Worm (Caenorhabditis elegans) whole organism, L4 larva: ENCODE data around the gene ugt-11.

Experiments
- F37D6.2 ChIP-seq: sonication (generic microtip); optimal IDR thresholded peaks from 2 replicates; lab custom pipeline; 2016; ENCODE audit warnings: mild to moderate bottlenecking, missing genetic modification characterization, missing compliant biosample characterization
- Y48G9A.11 ChIP-seq: fragments of 200-800 bp; sonication (Bioruptor generic); IDR thresholded peaks from 2 replicates; pipeline ENCODE4 v1.3.6; 2022; ENCODE audit warnings: missing genetic modification reagents, missing genetic modification characterization, missing compliant biosample characterization
- Y5F2A.4 ChIP-seq: fragments of 200-800 bp; sonication (Bioruptor generic); optimal IDR thresholded peaks from 2 replicates; lab custom pipeline; 2018; ENCODE audit warnings: mild to moderate bottlenecking, missing genetic modification characterization, missing compliant biosample characterization
- ZK546.5 ChIP-seq, 2 experiments: sonication (generic microtip); optimal IDR thresholded peaks; 2 replicates each; lab custom pipeline; 2017; ENCODE audit warnings: missing biosample characterization in 2 of 2, missing genetic modification characterization in 2 of 2
- aha-1 ChIP-seq: fragments of 150-350 bp; peaks from one replicate; lab custom pipeline; 2014; ENCODE audit warnings: missing biosample characterization, missing genetic modification characterization
- aly-2 ChIP-seq: sonication (generic microtip); optimal IDR thresholded peaks from 2 replicates; lab custom pipeline; 2018; ENCODE audit warnings: missing biosample characterization, missing genetic modification characterization
- ceh-20 ChIP-seq: fragments of 200-800 bp; sonication (Bioruptor generic); IDR thresholded peaks from 2 replicates; pipeline ENCODE4 v1.3.6; 2022; ENCODE audit warnings: missing genetic modification reagents, missing genetic modification characterization, missing compliant biosample characterization
- ceh-28 ChIP-seq: fragments of 150-350 bp; optimal IDR thresholded peaks from 2 replicates; lab custom pipeline; 2014; ENCODE audit warnings: missing biosample characterization, missing genetic modification reagents, missing genetic modification characterization
- ceh-62 ChIP-seq: sonication (generic microtip); optimal IDR thresholded peaks from 2 replicates; lab custom pipeline; 2017; ENCODE audit warnings: missing biosample characterization, missing genetic modification characterization
- cey-2 ChIP-seq: sonication (generic microtip); optimal IDR thresholded peaks from 3 replicates; lab custom pipeline; 2017; ENCODE audit warnings: missing genetic modification characterization, mild to moderate bottlenecking, missing compliant biosample characterization, antibody characterized with exemption, borderline replicate concordance; ENCODE audit not compliant: insufficient read depth
- daf-19 ChIP-seq: fragments of 200-800 bp; sonication (Bioruptor generic); conservative IDR thresholded peaks from 2 replicates; pipeline ENCODE4 v1.3.6; 2022; ENCODE audit warnings: missing genetic modification characterization, missing compliant biosample characterization
- daf-8 ChIP-seq: fragments of 200-800 bp; sonication (Bioruptor generic); IDR thresholded peaks from 2 replicates; pipeline ENCODE4 v1.3.6; 2022; ENCODE audit warnings: missing genetic modification characterization, missing compliant biosample characterization
- dmd-6 ChIP-seq: fragments of 200-800 bp; sonication (Bioruptor generic); IDR thresholded peaks from 2 replicates; pipeline ENCODE4 v1.3.6; 2022; ENCODE audit warnings: missing genetic modification reagents, missing genetic modification characterization, missing compliant biosample characterization
- dmd-8 ChIP-seq: fragments of 200-800 bp; sonication (Bioruptor generic); IDR thresholded peaks from 2 replicates; pipeline ENCODE4 v1.3.6; 2022; ENCODE audit warnings: missing genetic modification characterization, missing compliant biosample characterization
- duxl-1 ChIP-seq: sonication (generic microtip); optimal IDR thresholded peaks from 2 replicates; lab custom pipeline; 2016; ENCODE audit warnings: mild to moderate bottlenecking, missing genetic modification characterization, moderate library complexity, missing compliant biosample characterization; ENCODE audit not compliant: poor library complexity
- egl-27 ChIP-seq: sonication (generic microtip); optimal IDR thresholded peaks from 3 replicates; lab custom pipeline; 2017; ENCODE audit warnings: missing biosample characterization, missing genetic modification reagents, missing genetic modification characterization
- gei-8 ChIP-seq: fragments of 200-800 bp; sonication (Bioruptor generic); optimal IDR thresholded peaks from 2 replicates; lab custom pipeline; 2018; ENCODE audit warnings: mild to moderate bottlenecking, missing genetic modification characterization, missing compliant biosample characterization
- hif-1 ChIP-seq, 2 experiments: sonication (generic microtip); optimal IDR thresholded peaks; 2 replicates each; lab custom pipeline; 2016 to 2017; ENCODE audit warnings: missing compliant biosample characterization in 2 of 2, missing genetic modification characterization in 2 of 2, missing genetic modification reagents in 2 of 2, missing genotype in 2 of 2, mild to moderate bottlenecking in 1 of 2
- hlh-11 ChIP-seq: fragments of 200-800 bp; sonication (Bioruptor generic); optimal IDR thresholded peaks from 2 replicates; lab custom pipeline; 2018; ENCODE audit warnings: mild to moderate bottlenecking, missing genetic modification characterization, missing compliant biosample characterization
- hlh-30 ChIP-seq: sonication (generic microtip); optimal IDR thresholded peaks from 2 replicates; lab custom pipeline; 2017; ENCODE audit warnings: antibody characterized with exemption, mild to moderate bottlenecking, missing genetic modification characterization, missing compliant biosample characterization; ENCODE audit not compliant: insufficient read depth
- lin-1 ChIP-seq: fragments of 200-800 bp; sonication (Bioruptor generic); IDR thresholded peaks from 2 replicates; pipeline ENCODE4 v1.3.6; 2022; ENCODE audit warnings: missing genetic modification reagents, missing genetic modification characterization, missing compliant biosample characterization
- lin-15B ChIP-seq: fragments of 150-350 bp; sonication (generic microtip); optimal IDR thresholded peaks from 3 replicates; lab custom pipeline; 2014; ENCODE audit warnings: missing biosample characterization, missing genetic modification characterization
- lin-29 ChIP-seq: fragments of 200-800 bp; sonication (Bioruptor generic); IDR thresholded peaks from 2 replicates; pipeline ENCODE4 v1.3.6; 2022; ENCODE audit warnings: missing genetic modification reagents, missing genetic modification characterization, missing compliant biosample characterization
- lin-39 ChIP-seq: fragments of 150-350 bp; optimal IDR thresholded peaks from 2 replicates; lab custom pipeline; 2014; ENCODE audit warnings: missing biosample characterization, missing genetic modification reagents, missing genetic modification characterization
- lsy-2 ChIP-seq, 2 experiments: fragments of 150-350 bp in 1 of 2; sonication (generic microtip) in 1 of 2; optimal IDR thresholded peaks; 2 replicates each; lab custom pipeline; 2014 to 2017; ENCODE audit warnings: missing biosample characterization in 2 of 2, missing genetic modification characterization in 2 of 2
- mdl-1 ChIP-seq, 2 experiments: fragments of 150-350 bp in 1 of 2; sonication (generic microtip) in 1 of 2; optimal IDR thresholded peaks; 2 replicates each; lab custom pipeline; 2014 to 2017; ENCODE audit warnings: missing biosample characterization in 2 of 2, missing genetic modification characterization in 2 of 2
- mes-2 ChIP-seq: sonication (generic microtip); optimal IDR thresholded peaks from 2 replicates; lab custom pipeline; 2016; ENCODE audit warnings: missing genotype, mild to moderate bottlenecking, missing genetic modification characterization, missing compliant biosample characterization; ENCODE audit not compliant: poor library complexity, severe bottlenecking
- mxl-3 ChIP-seq: fragments of 200-800 bp; sonication (Bioruptor generic); optimal IDR thresholded peaks from 2 replicates; lab custom pipeline; 2018; ENCODE audit warnings: mild to moderate bottlenecking, missing genetic modification characterization, missing compliant biosample characterization
- nhr-10 ChIP-seq: fragments of 150-350 bp; optimal IDR thresholded peaks from 2 replicates; lab custom pipeline; 2014; ENCODE audit warnings: missing biosample characterization, missing genetic modification characterization
- nhr-102 ChIP-seq: sonication (generic microtip); optimal IDR thresholded peaks from 2 replicates; lab custom pipeline; 2016; ENCODE audit warnings: mild to moderate bottlenecking, missing genetic modification characterization, moderate library complexity, missing compliant biosample characterization
- nhr-237 ChIP-seq: sonication (generic microtip); optimal IDR thresholded peaks from 2 replicates; lab custom pipeline; 2017; ENCODE audit warnings: missing biosample characterization, missing genetic modification characterization
- nhr-25 ChIP-seq: sonication (generic microtip); optimal IDR thresholded peaks from 2 replicates; lab custom pipeline; 2017; ENCODE audit warnings: missing genetic modification characterization, mild to moderate bottlenecking, missing compliant biosample characterization, antibody characterized with exemption, moderate library complexity, borderline replicate concordance; ENCODE audit not compliant: insufficient read depth
- nhr-28 ChIP-seq: fragments of 150-350 bp; optimal IDR thresholded peaks from 2 replicates; lab custom pipeline; 2014; ENCODE audit warnings: missing biosample characterization, missing genetic modification characterization
- nhr-48 ChIP-seq: sonication (generic microtip); optimal IDR thresholded peaks from 2 replicates; lab custom pipeline; 2016; ENCODE audit warnings: mild to moderate bottlenecking, missing genetic modification characterization, missing compliant biosample characterization
- php-3 ChIP-seq: fragments of 200-800 bp; sonication (Bioruptor generic); IDR thresholded peaks from 2 replicates; pipeline ENCODE4 v1.3.6; 2022; ENCODE audit warnings: missing genetic modification reagents, missing genetic modification characterization, missing compliant biosample characterization
- pqm-1 ChIP-seq: sonication (generic microtip); optimal IDR thresholded peaks from 2 replicates; lab custom pipeline; 2017; ENCODE audit warnings: missing biosample characterization, missing genetic modification characterization
- saeg-2 ChIP-seq: fragments of 200-800 bp; sonication (Bioruptor generic); IDR thresholded peaks from 2 replicates; pipeline ENCODE4 v1.3.6; 2022; ENCODE audit warnings: missing genetic modification reagents, missing genetic modification characterization, missing compliant biosample characterization
- set-16 ChIP-seq: fragments of 200-800 bp; sonication (Bioruptor generic); IDR thresholded peaks from 2 replicates; pipeline ENCODE4 v1.3.6; 2022; ENCODE audit warnings: missing genetic modification reagents, missing genetic modification characterization, missing compliant biosample characterization
- spr-1 ChIP-seq: sonication (generic microtip); optimal IDR thresholded peaks from 2 replicates; lab custom pipeline; 2016; ENCODE audit warnings: mild to moderate bottlenecking, missing genetic modification characterization, missing compliant biosample characterization
- unc-130 ChIP-seq: sonication (generic microtip); optimal IDR thresholded peaks from 2 replicates; lab custom pipeline; 2016; ENCODE audit warnings: missing genetic modification reagents, missing genetic modification characterization, missing compliant biosample characterization
- zip-11 ChIP-seq: fragments of 200-800 bp; sonication (Bioruptor generic); IDR thresholded peaks from 2 replicates; pipeline ENCODE4 v1.3.6; 2022; ENCODE audit warnings: missing genetic modification characterization, missing compliant biosample characterization
- ztf-7 ChIP-seq: fragments of 150-350 bp; optimal IDR thresholded peaks from 2 replicates; lab custom pipeline; 2014; ENCODE audit warnings: missing biosample characterization, missing genetic modification characterization

Gene ugt-11

ce11 chrV:4920690-4921152, 25.9 kb upstream of the ugt-11 start, which contains the start of the genes C02E7.8 and srh-23:
TSS of gene C02E7.8 (minus strand) at chrV:4920790.
TSS of gene srh-23 (plus strand) at chrV:4921102.
- TF ChIP-seq lin-1 (GFP tag; lab: Robert Waterston, UW) (no peak), ceh-62 (tag; lab: Kevin White, UChicago) (no peak), gei-8 (GFP tag; lab: Kevin White, UChicago) (no peak), F37D6.2 (tag; lab: Kevin White, UChicago) (no peak), daf-19 (GFP tag; lab: Robert Waterston, UW) (no peak), egl-27 (no peak), ztf-7 (tag; lab: Kevin White, UChicago) (no peak), mdl-1 (tag; optimal IDR thresholded peaks at IDR 0.05; lab: Kevin White, UChicago) (no peak), aly-2 (no peak), duxl-1 (tag; lab: Kevin White, UChicago) (no peak), cey-2 (tag; lab: Kevin White, UChicago) (no peak), nhr-237 (tag; lab: Kevin White, UChicago) (no peak), unc-130 (GFP tag; lab: Kevin White, UChicago) (no peak), Y5F2A.4 (GFP tag; lab: Kevin White, UChicago) (no peak)

ce11 chrV:4918664-4919257, 23.9 kb upstream of the ugt-11 start, which contains the start of gene C02E7.6:
TSS of gene C02E7.6 (plus strand) at chrV:4919207.
- peak in 1 of 2 experiments; percentile 6 for TF ChIP-seq mdl-1 (tag; optimal IDR thresholded peaks at IDR 0.05; lab: Kevin White, UChicago)
- TF ChIP-seq mxl-3 (GFP tag; lab: Kevin White, UChicago): peak; percentile 43
- peak; percentile 47 for TF ChIP-seq cey-2 (tag; lab: Kevin White, UChicago)
- TF ChIP-seq hlh-11 (tag; lab: Kevin White, UChicago): peak; percentile 69
- no peak for TF ChIP-seq hlh-30 (tag; lab: Kevin White, UChicago)
- TF ChIP-seq lin-29 (GFP tag; lab: Robert Waterston, UW): no peak
- TF ChIP-seq nhr-10 (tag; lab: Kevin White, UChicago): peak; percentile 48
- TF ChIP-seq nhr-28 (tag; lab: Kevin White, UChicago): peak; percentile 30
- peak; percentile 4 for TF ChIP-seq spr-1 (tag; lab: Kevin White, UChicago)
- TF ChIP-seq nhr-102: peak; percentile 62
- TF ChIP-seq nhr-48: peak; percentile 93
- no peak for TF ChIP-seq dmd-8 (GFP tag; lab: Robert Waterston, UW)
- TF ChIP-seq, all 104 proteins: peak for 9

- TF ChIP-seq saeg-2 (GFP tag; lab: Robert Waterston, UW) (no peak), set-16 (peak; percentile 80)
- TF ChIP-seq, all 104 proteins: peak for 1
These were observed 23.3 kb upstream of the ugt-11 start, which contains the start of gene C02E7.7 for ce11 chrV:4918091-4918624. TSS of gene C02E7.7 (minus strand) at chrV:4918574.

- TF ChIP-seq lsy-2 (tag; optimal IDR thresholded peaks at IDR 0.05; lab: Kevin White, UChicago) (no peak), ceh-20 (no peak), mes-2 (tag; lab: Kevin White, UChicago) (no peak), aha-1 (tag; lab: Kevin White, UChicago) (peak; percentile 4), lin-15B (no peak), ceh-28 (tag; lab: Kevin White, UChicago) (no peak), ZK546.5 (tag; optimal IDR thresholded peaks at IDR 0.05; lab: Kevin White, UChicago) (no peak), pqm-1 (tag; lab: Kevin White, UChicago) (peak; percentile 77), cey-2 (tag; lab: Kevin White, UChicago) (no peak), nhr-28 (tag; lab: Kevin White, UChicago) (peak; percentile 69), Y48G9A.11 (no peak), nhr-25 (tag; lab: Kevin White, UChicago) (no peak), php-3 (GFP tag; lab: Robert Waterston, UW) (peak; percentile 48; the same call in 1 of the 2 replicates), hlh-11 (tag; lab: Kevin White, UChicago) (peak; percentile 28), dmd-6 (GFP tag; lab: Robert Waterston, UW) (0 out of 2 replicates have a peak, but pooled peaks have one; percentile 9), zip-11 (no peak), hif-1 (tag; optimal IDR thresholded peaks at IDR 0.05; lab: Kevin White, UChicago) (no peak), dmd-8 (GFP tag; lab: Robert Waterston, UW) (no peak), lin-1 (GFP tag; lab: Robert Waterston, UW) (no peak), gei-8 (GFP tag; lab: Kevin White, UChicago) (no peak), daf-8 (GFP tag; lab: Robert Waterston, UW) (no peak), lin-29 (GFP tag; lab: Robert Waterston, UW) (no peak), lin-39 (tag; lab: Kevin White, UChicago) (no peak)
These were observed 20.0 kb upstream of the ugt-11 start, which contains the start of gene H23N18.6 for ce11 chrV:4914879-4915278. TSS of gene H23N18.6 (minus strand) at chrV:4915079.
